Fruit fly (Drosophila melanogaster) whole organism, embryonic: Measurements from ENCODE around the gene Top3beta.

Experiments
- CG10209 ChIP-seq: fragments of 200-800 bp; sonication (Bioruptor generic); optimal IDR thresholded peaks from 3 replicates; lab custom pipeline; 2017; ENCODE audit warnings: missing biosample characterization, mild to moderate bottlenecking, missing genetic modification characterization, missing genetic modification reagents
- CG10267 ChIP-seq: fragments of 200-800 bp; sonication (Bioruptor generic); optimal IDR thresholded peaks from 2 replicates; lab custom pipeline; 2018; ENCODE audit warnings: missing biosample characterization, mild to moderate bottlenecking, missing genetic modification characterization, moderate library complexity
- CG10366 ChIP-seq: fragments of 200-800 bp; sonication (Bioruptor generic); IDR thresholded peaks from 2 replicates; pipeline ENCODE4 v1.3.6; 2022; ENCODE audit warnings: missing biosample characterization, missing genetic modification characterization
- CG11093 ChIP-seq: fragments of 200-800 bp; sonication (Bioruptor generic); IDR thresholded peaks from 3 replicates; pipeline ENCODE4 v1.3.6; 2022; ENCODE audit warnings: missing biosample characterization, missing genetic modification characterization
- CG11504 ChIP-seq: fragments of 200-800 bp; sonication (Bioruptor generic); optimal IDR thresholded peaks from 3 replicates; lab custom pipeline; 2019; ENCODE audit warnings: missing biosample characterization, mild to moderate bottlenecking, missing genetic modification characterization, moderate library complexity
- CG11560 ChIP-seq: fragments of 200-800 bp; sonication (Bioruptor generic); IDR thresholded peaks from 3 replicates; pipeline ENCODE4 v1.3.6; 2022; ENCODE audit warnings: missing biosample characterization, missing genetic modification characterization
- CG11695 ChIP-seq: fragments of 200-800 bp; sonication (Bioruptor generic); IDR thresholded peaks from 3 replicates; pipeline ENCODE4 v1.3.6; 2022; ENCODE audit warnings: missing biosample characterization, missing genetic modification characterization
- CG12104 ChIP-seq: fragments of 200-800 bp; sonication (Bioruptor generic); optimal IDR thresholded peaks from 3 replicates; lab custom pipeline; 2016; ENCODE audit warnings: missing biosample characterization, missing genetic modification characterization
- CG12299 ChIP-seq: fragments of 200-800 bp; sonication (Bioruptor generic); optimal IDR thresholded peaks from 2 replicates; lab custom pipeline; 2018; ENCODE audit warnings: missing biosample characterization, mild to moderate bottlenecking, missing genetic modification characterization
- CG13287 ChIP-seq: fragments of 200-800 bp; sonication (Bioruptor generic); IDR thresholded peaks from 2 replicates; pipeline ENCODE4 v1.3.6; 2022; ENCODE audit warnings: missing biosample characterization, missing genetic modification characterization; ENCODE audit not compliant: partially characterized antibody
- CG14014 ChIP-seq: fragments of 200-800 bp; sonication (Bioruptor generic); IDR thresholded peaks from 2 replicates; pipeline ENCODE4 v1.3.6; 2022; ENCODE audit warnings: missing biosample characterization, missing genetic modification characterization
- CG14860 ChIP-seq: fragments of 200-800 bp; sonication (Bioruptor generic); IDR thresholded peaks from 3 replicates; pipeline ENCODE4 v1.3.6; 2022; ENCODE audit warnings: missing biosample characterization, missing genetic modification characterization; ENCODE audit not compliant: partially characterized antibody
- CG15073 ChIP-seq: fragments of 200-800 bp; sonication (Bioruptor generic); optimal IDR thresholded peaks from 2 replicates; lab custom pipeline; 2016; ENCODE audit warnings: missing biosample characterization, missing genetic modification characterization
- CG17829 ChIP-seq: fragments of 200-800 bp; optimal IDR thresholded peaks from 2 replicates; lab custom pipeline; 2019; ENCODE audit warnings: missing biosample characterization, mild to moderate bottlenecking, missing genetic modification characterization, moderate library complexity
- CG2678 ChIP-seq: fragments of 200-800 bp; sonication (Bioruptor generic); optimal IDR thresholded peaks from 3 replicates; lab custom pipeline; 2019; ENCODE audit warnings: missing biosample characterization, mild to moderate bottlenecking, missing genetic modification characterization, moderate library complexity
- CG31365 ChIP-seq: fragments of 200-800 bp; sonication (Bioruptor generic); optimal IDR thresholded peaks from 2 replicates; lab custom pipeline; 2018; ENCODE audit warnings: missing biosample characterization, mild to moderate bottlenecking, missing genetic modification characterization
- CG34422 ChIP-seq: fragments of 200-800 bp; sonication (Bioruptor generic); IDR thresholded peaks from 3 replicates; pipeline ENCODE4 v1.3.6; 2022; ENCODE audit warnings: missing biosample characterization, missing genetic modification characterization
- CG4282 ChIP-seq: fragments of 200-800 bp; sonication (Bioruptor generic); optimal IDR thresholded peaks from 2 replicates; lab custom pipeline; 2016; ENCODE audit warnings: missing biosample characterization, missing genetic modification characterization
- CG4360 ChIP-seq: fragments of 200-800 bp; sonication (Bioruptor generic); IDR thresholded peaks from 2 replicates; pipeline ENCODE4 v1.3.6; 2022; ENCODE audit warnings: missing biosample characterization, missing genetic modification characterization
- CG5245 ChIP-seq: fragments of 200-800 bp; sonication (Bioruptor generic); optimal IDR thresholded peaks from 3 replicates; lab custom pipeline; 2016; ENCODE audit warnings: missing biosample characterization, missing genetic modification characterization
- CG8359 ChIP-seq: fragments of 200-800 bp; sonication (Bioruptor generic); optimal IDR thresholded peaks from 2 replicates; lab custom pipeline; 2017; ENCODE audit warnings: missing biosample characterization, mild to moderate bottlenecking, missing genetic modification characterization, borderline replicate concordance
- CG8478 ChIP-seq: fragments of >200 bp; optimal IDR thresholded peaks from 2 replicates; lab custom pipeline; 2018
- CG9817 ChIP-seq: fragments of 200-800 bp; sonication (Bioruptor generic); optimal IDR thresholded peaks from 2 replicates; lab custom pipeline; 2018; ENCODE audit warnings: missing biosample characterization, mild to moderate bottlenecking, missing genetic modification characterization, moderate library complexity
- D ChIP-seq, 2 experiments: fragments of 200-800 bp in 1 of 2; fragments of >200 bp in 1 of 2; sonication (Bioruptor generic) in 1 of 2; optimal IDR thresholded peaks; 2 replicates in 1 of 2; 3 replicates in 1 of 2; lab custom pipeline; 2017; ENCODE audit warnings: mild to moderate bottlenecking in 1 of 2, missing biosample characterization in 1 of 2, missing genetic modification characterization in 1 of 2, missing genetic modification reagents in 1 of 2
- HmgZ ChIP-seq: fragments of 200-800 bp; sonication (Bioruptor generic); optimal IDR thresholded peaks from 2 replicates; lab custom pipeline; 2018; ENCODE audit warnings: missing biosample characterization, mild to moderate bottlenecking, missing genetic modification characterization
- Jarid2 ChIP-seq: fragments of 200-800 bp; sonication (Bioruptor generic); optimal IDR thresholded peaks from 3 replicates; lab custom pipeline; 2017; ENCODE audit warnings: mild to moderate bottlenecking, missing biosample characterization, missing genetic modification reagents, missing genetic modification characterization
- Side ChIP-seq: fragments of 200-800 bp; sonication (Bioruptor generic); optimal IDR thresholded peaks from 2 replicates; lab custom pipeline; 2016; ENCODE audit warnings: missing biosample characterization, missing genetic modification characterization
- abd-A ChIP-seq: fragments of 200-800 bp; sonication (Bioruptor generic); optimal IDR thresholded peaks from 3 replicates; lab custom pipeline; 2019; ENCODE audit warnings: missing biosample characterization, mild to moderate bottlenecking, missing genetic modification characterization, moderate library complexity
- ac ChIP-seq: fragments of 200-800 bp; sonication (Bioruptor generic); optimal IDR thresholded peaks from 3 replicates; lab custom pipeline; 2017; ENCODE audit warnings: missing biosample characterization, mild to moderate bottlenecking, missing genetic modification characterization
- bab2 ChIP-seq: fragments of 200-800 bp; sonication (Bioruptor generic); optimal IDR thresholded peaks from 2 replicates; lab custom pipeline; 2016; ENCODE audit warnings: missing biosample characterization, missing genetic modification characterization
- bsh ChIP-seq, 2 experiments: fragments of 200-800 bp; sonication (Bioruptor generic); optimal IDR thresholded peaks; 2 replicates each; lab custom pipeline; 2017 to 2018; ENCODE audit warnings: mild to moderate bottlenecking in 2 of 2, missing biosample characterization in 2 of 2, missing genetic modification characterization in 2 of 2, moderate library complexity in 1 of 2
- btn ChIP-seq: fragments of 200-800 bp; sonication (Bioruptor generic); optimal IDR thresholded peaks from 2 replicates; lab custom pipeline; 2016; ENCODE audit warnings: missing biosample characterization, missing genetic modification characterization
- cwo ChIP-seq: fragments of 200-800 bp; sonication (Bioruptor generic); optimal IDR thresholded peaks from 3 replicates; lab custom pipeline; 2017; ENCODE audit warnings: missing biosample characterization, missing genetic modification characterization, mild to moderate bottlenecking, moderate library complexity, missing genetic modification reagents
- danr ChIP-seq: fragments of 200-800 bp; sonication (Bioruptor generic); IDR thresholded peaks from 2 replicates; pipeline ENCODE4 v1.3.6; 2022; ENCODE audit warnings: missing biosample characterization, missing genetic modification characterization
- fd64A ChIP-seq: fragments of 200-800 bp; sonication (Bioruptor generic); optimal IDR thresholded peaks from 3 replicates; lab custom pipeline; 2018; ENCODE audit warnings: missing biosample characterization, mild to moderate bottlenecking, missing genetic modification characterization
- fd96Cb ChIP-seq: fragments of 200-800 bp; sonication (Bioruptor generic); optimal IDR thresholded peaks from 2 replicates; lab custom pipeline; 2018; ENCODE audit warnings: missing biosample characterization, mild to moderate bottlenecking, missing genetic modification characterization, moderate library complexity
- gfzf ChIP-seq: fragments of 200-800 bp; sonication (Bioruptor generic); optimal IDR thresholded peaks from 2 replicates; lab custom pipeline; 2016; ENCODE audit warnings: missing biosample characterization, mild to moderate bottlenecking, missing genetic modification characterization, moderate library complexity
- gro ChIP-seq: fragments of 200-800 bp; sonication (Bioruptor generic); optimal IDR thresholded peaks from 2 replicates; lab custom pipeline; 2016; ENCODE audit warnings: missing biosample characterization, missing genetic modification characterization
- gt ChIP-seq: fragments of 200-800 bp; sonication (Bioruptor generic); IDR thresholded peaks from 2 replicates; pipeline ENCODE4 v1.3.6; 2022; ENCODE audit warnings: missing biosample characterization, missing genetic modification characterization
- jigr1 ChIP-seq: fragments of 200-800 bp; sonication (Bioruptor generic); IDR thresholded peaks from 3 replicates; pipeline ENCODE4 v1.3.6; 2022; ENCODE audit warnings: missing biosample characterization, missing genetic modification characterization
- kah ChIP-seq: fragments of 200-800 bp; sonication (Bioruptor generic); optimal IDR thresholded peaks from 2 replicates; lab custom pipeline; 2018; ENCODE audit warnings: missing biosample characterization, mild to moderate bottlenecking, missing genetic modification characterization
- kay ChIP-seq: fragments of 200-800 bp; sonication (Bioruptor generic); optimal IDR thresholded peaks from 2 replicates; lab custom pipeline; 2016; ENCODE audit warnings: missing biosample characterization, missing genetic modification characterization
- lola ChIP-seq, 3 experiments: fragments of >200 bp in 2 of 3; fragments of 200-800 bp in 1 of 3; sonication (Bioruptor generic) in 1 of 3; optimal IDR thresholded peaks; 2 replicates each; lab custom pipeline; 2017 to 2019; ENCODE audit warnings: missing biosample characterization in 3 of 3, missing genetic modification characterization in 3 of 3, mild to moderate bottlenecking in 1 of 3, moderate library complexity in 1 of 3
- psq ChIP-seq: fragments of 200-800 bp; sonication (Bioruptor generic); optimal IDR thresholded peaks from 2 replicates; lab custom pipeline; 2017; ENCODE audit warnings: missing biosample characterization, missing genetic modification characterization
- seq ChIP-seq: fragments of 200-800 bp; sonication (Bioruptor generic); IDR thresholded peaks from 2 replicates; pipeline ENCODE4 v1.3.6; 2022; ENCODE audit warnings: missing biosample characterization, missing genetic modification characterization
- sob ChIP-seq: fragments of 200-800 bp; sonication (Bioruptor generic); IDR thresholded peaks from 2 replicates; pipeline ENCODE4 v1.3.6; 2022; ENCODE audit warnings: missing biosample characterization, missing genetic modification characterization
- ssp ChIP-seq: fragments of 200-800 bp; sonication (Bioruptor generic); IDR thresholded peaks from 2 replicates; pipeline ENCODE4 v1.3.6; 2022; ENCODE audit warnings: missing biosample characterization, missing genetic modification characterization
- tna ChIP-seq: fragments of 200-800 bp; sonication (Bioruptor generic); IDR thresholded peaks from 2 replicates; pipeline ENCODE4 v1.3.6; 2022; ENCODE audit warnings: missing biosample characterization, missing genetic modification characterization; ENCODE audit not compliant: partially characterized antibody
- trh ChIP-seq: fragments of 200-800 bp; sonication (Bioruptor generic); optimal IDR thresholded peaks from 2 replicates; lab custom pipeline; 2016; ENCODE audit warnings: missing biosample characterization, missing genetic modification characterization
- zfh2 ChIP-seq: fragments of 200-800 bp; sonication (Bioruptor generic); optimal IDR thresholded peaks from 2 replicates; lab custom pipeline; 2016; ENCODE audit warnings: missing biosample characterization, missing genetic modification characterization

Top3beta gene

DNA sequence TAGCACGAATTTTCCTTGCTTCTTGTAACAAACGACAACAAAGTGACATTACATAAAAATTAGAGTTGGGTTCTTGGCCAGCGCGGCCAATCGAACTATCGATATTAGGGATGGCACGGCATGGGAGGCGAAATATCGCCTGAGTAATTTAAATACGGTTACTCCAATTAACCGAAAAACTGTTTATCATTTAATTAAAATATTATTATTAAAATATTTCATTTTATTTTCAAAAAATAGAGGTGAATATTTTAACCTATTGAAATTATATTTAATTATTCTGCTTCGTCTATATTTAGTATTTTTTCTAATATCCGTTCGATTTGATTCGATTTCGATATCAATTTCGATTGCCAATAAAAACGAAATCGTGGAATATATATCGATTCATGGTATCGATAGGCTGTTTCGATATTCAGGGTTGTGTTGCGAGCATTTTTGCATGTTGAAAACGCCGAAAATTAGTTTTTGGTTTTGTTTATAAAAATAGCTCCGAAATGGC, 32.3 kb downstream of the Top3beta start, which contains the start of the genes Rbcn-3A and Spx (continued):
- peak; percentile 16 for TF ChIP-seq gfzf
- no peak for TF ChIP-seq CG5245
- TF ChIP-seq abd-A (tag; lab: Kevin White, UChicago): no peak
- TF ChIP-seq sob (GFP tag; lab: Robert Waterston, UW): peak; percentile 28; the same call in 1 of the 2 replicates
- TF ChIP-seq CG8359 (GFP tag; lab: Kevin White, UChicago): no peak
- peak; percentile 35; the same call in 1 of the 3 replicates for TF ChIP-seq CG34422 (GFP tag; lab: Robert Waterston, UW)
- TF ChIP-seq CG11093 (GFP tag; lab: Robert Waterston, UW): no peak
- no peak for TF ChIP-seq Jarid2 (GFP tag; lab: Kevin White, UChicago)
- TF ChIP-seq ssp (GFP tag; lab: Robert Waterston, UW): no peak
- peak; percentile 89 for TF ChIP-seq CG14860 (GFP tag; lab: Robert Waterston, UW)
- peak in 1 of 3 experiments; percentile 32 for TF ChIP-seq lola (GFP tag; optimal IDR thresholded peaks at IDR 0.05; lab: Kevin White, UChicago)
- no peak for TF ChIP-seq gro (GFP tag; lab: Kevin White, UChicago)
- no peak for TF ChIP-seq fd64A (GFP tag; lab: Kevin White, UChicago)
- peak; percentile 70 for TF ChIP-seq tna
- TF ChIP-seq fd96Cb: no peak
- TF ChIP-seq CG14014 (GFP tag; lab: Robert Waterston, UW): no peak
- no peak for TF ChIP-seq CG8478 (lab: Kevin White, UChicago)
- no peak for TF ChIP-seq CG31365
- TF ChIP-seq bab2 (GFP tag; lab: Kevin White, UChicago): no peak
- TF ChIP-seq psq (GFP tag; lab: Kevin White, UChicago): no peak
- TF ChIP-seq cwo (GFP tag; lab: Kevin White, UChicago): no peak
- TF ChIP-seq jigr1: no peak
- peak; percentile 34 for TF ChIP-seq CG2678 (tag; lab: Kevin White, UChicago)
- TF ChIP-seq kay (GFP tag; lab: Kevin White, UChicago): no peak
- TF ChIP-seq CG11695 (GFP tag; lab: Robert Waterston, UW): no peak
- peak; percentile 39 for TF ChIP-seq CG10267
- no peak for TF ChIP-seq CG10366
- no peak for TF ChIP-seq btn (GFP tag; lab: Kevin White, UChicago)
- no peak for TF ChIP-seq gt
- TF ChIP-seq CG12104 (GFP tag; lab: Kevin White, UChicago): no peak
- peak; percentile 24 for TF ChIP-seq CG11504 (tag; lab: Kevin White, UChicago)
- no peak for TF ChIP-seq trh (GFP tag; lab: Kevin White, UChicago)
- TF ChIP-seq zfh2: no peak
- TF ChIP-seq CG17829 (tag; lab: Kevin White, UChicago): no peak
- TF ChIP-seq CG4282: no peak
- no peak for TF ChIP-seq HmgZ (tag; lab: Kevin White, UChicago)
- no peak for TF ChIP-seq CG12299
- peak; percentile 8 for TF ChIP-seq CG9817
- no peak for TF ChIP-seq Side
- no peak for TF ChIP-seq seq (GFP tag; lab: Robert Waterston, UW)
- TF ChIP-seq CG15073 (GFP tag; lab: Kevin White, UChicago): no peak
- no peak for TF ChIP-seq bsh (GFP tag; optimal IDR thresholded peaks at IDR 0.05; lab: Kevin White, UChicago)
- TF ChIP-seq D (optimal IDR thresholded peaks at IDR 0.05; lab: Kevin White, UChicago): no peak
- TF ChIP-seq D (GFP tag; optimal IDR thresholded peaks at IDR 0.05; lab: Kevin White, UChicago): no peak
- TF ChIP-seq CG4360 (GFP tag; lab: Robert Waterston, UW): no peak
- TF ChIP-seq kah (GFP tag; lab: Kevin White, UChicago): no peak
- no peak for TF ChIP-seq CG11560 (tag; lab: Robert Waterston, UW)
- TF ChIP-seq danr (GFP tag; lab: Robert Waterston, UW): no peak
- TF ChIP-seq CG13287 (GFP tag; lab: Robert Waterston, UW): peak; percentile 87
- TF ChIP-seq ac (GFP tag; lab: Kevin White, UChicago): no peak
- no peak for TF ChIP-seq CG10209
